Worm (Caenorhabditis elegans): ENCODE measurements around the gene nspg-7.1.

DNA sequence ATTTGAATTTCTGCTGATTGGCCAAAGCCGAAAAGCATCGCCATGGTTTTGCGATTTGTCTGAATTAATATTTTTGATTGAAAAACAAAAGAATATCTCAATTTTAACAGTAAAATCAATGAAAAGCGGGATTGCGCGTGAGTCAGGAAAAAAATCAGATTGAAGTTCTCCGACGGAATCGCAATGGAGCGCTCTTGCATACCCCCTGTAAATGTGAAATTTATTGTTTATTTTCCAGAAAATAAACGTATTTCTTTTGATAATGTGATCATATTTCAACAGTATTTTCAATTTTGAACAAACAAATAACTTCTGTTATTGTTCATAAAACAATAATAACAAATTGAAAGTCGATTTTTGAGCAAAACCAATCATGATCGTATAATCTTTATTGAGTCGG, 10.9 kb upstream of the nspg-7.1 start, which contains the start of gene vps-26:
- TF ChIP-seq him-1 (tag; optimal IDR thresholded peaks at IDR 0.05) (no peak), dao-5 (tag; optimal IDR thresholded peaks at IDR 0.05) (no peak), W03F9.2 (tag; optimal IDR thresholded peaks at IDR 0.05) (peak; percentile 22)
